Fruit fly (Drosophila melanogaster): ENCODE data around the gene CG18304.
A peak's percentile ranks its signal among the peaks of the same experiment; 100 is the strongest.

CG18304 gene

dm6 chr2L:6956725-6957124, 14.1 kb upstream of the CG18304 start, which contains the start of the genes CG13775 and CG3430:
Gene CG13775 (minus strand): TSS chr2L:6956950.
Gene CG3430 (plus strand): TSS chr2L:6957008.
- peak; percentile 48; the same call in 1 of the 2 replicates for TF ChIP-seq inv (GFP tag; IDR thresholded peaks at IDR 0.05; ENCODE audit: partially characterized antibody)
- TF ChIP-seq CG3163 (GFP tag; optimal IDR thresholded peaks at IDR 0.05): no peak
- no peak for TF ChIP-seq jing (GFP tag; optimal IDR thresholded peaks at IDR 0.05)
- TF ChIP-seq CG1603 (tag; optimal IDR thresholded peaks at IDR 0.05): no peak
- no peak for TF ChIP-seq CG16863 (GFP tag; optimal IDR thresholded peaks at IDR 0.05)
- TF ChIP-seq CG2678 (tag; optimal IDR thresholded peaks at IDR 0.05): no peak
- no peak for TF ChIP-seq CG7556 (GFP tag; optimal IDR thresholded peaks at IDR 0.05)
- TF ChIP-seq CG4854 (GFP tag; optimal IDR thresholded peaks at IDR 0.05): no peak
- no peak for TF ChIP-seq gsb-n (tag; optimal IDR thresholded peaks at IDR 0.05)
- no peak for TF ChIP-seq eve (GFP tag; optimal IDR thresholded peaks at IDR 0.05)
- peak; percentile 24; the same call in 1 of the 2 replicates for TF ChIP-seq CG3847 (GFP tag; IDR thresholded peaks at IDR 0.05)
- no peak for TF ChIP-seq Tbp (GFP tag; optimal IDR thresholded peaks at IDR 0.05)
- TF ChIP-seq ro (GFP tag; IDR thresholded peaks at IDR 0.05): no peak
- peak; percentile 7 for TF ChIP-seq vfl (GFP tag; optimal IDR thresholded peaks at IDR 0.05)
- TF ChIP-seq Dfd (GFP tag; optimal IDR thresholded peaks at IDR 0.05): no peak
- TF ChIP-seq CG6175 (GFP tag; IDR thresholded peaks at IDR 0.05): no peak
- peak; percentile 30 for TF ChIP-seq CG7987 (GFP tag; optimal IDR thresholded peaks at IDR 0.05)
- TF ChIP-seq YL-1 (GFP tag; optimal IDR thresholded peaks at IDR 0.05): peak; percentile 32
- no peak for TF ChIP-seq CG12942 (GFP tag; optimal IDR thresholded peaks at IDR 0.05)
- no peak for TF ChIP-seq Hr78 (GFP tag; optimal IDR thresholded peaks at IDR 0.05)
- no peak for TF ChIP-seq zen (tag; optimal IDR thresholded peaks at IDR 0.05)
- TF ChIP-seq vnd (GFP tag; IDR thresholded peaks at IDR 0.05; ENCODE audit: partially characterized antibody): peak; percentile 31; the same call in 1 of the 3 replicates
- TF ChIP-seq Hr3 (GFP tag; optimal IDR thresholded peaks at IDR 0.05): no peak
- no peak for TF ChIP-seq CG12236 (GFP tag; optimal IDR thresholded peaks at IDR 0.05)
- peak; percentile 7 for TF ChIP-seq tin (GFP tag; optimal IDR thresholded peaks at IDR 0.05)
- TF ChIP-seq H15 (GFP tag; IDR thresholded peaks at IDR 0.05): no peak
- TF ChIP-seq sim (GFP tag; IDR thresholded peaks at IDR 0.05): no peak
- TF ChIP-seq Aef1 (GFP tag; IDR thresholded peaks at IDR 0.05): no peak
- TF ChIP-seq CG4707 (GFP tag; optimal IDR thresholded peaks at IDR 0.05): no peak
- peak; percentile 49 for TF ChIP-seq MESR4 (GFP tag; optimal IDR thresholded peaks at IDR 0.05)
- TF ChIP-seq klu (GFP tag; IDR thresholded peaks at IDR 0.05): 0 out of 2 replicates have a peak, but pooled peaks have one; percentile 6
- TF ChIP-seq ap (GFP tag; IDR thresholded peaks at IDR 0.05): no peak
- no peak for TF ChIP-seq CG3065 (GFP tag; optimal IDR thresholded peaks at IDR 0.05)
- TF ChIP-seq zen2 (GFP tag; IDR thresholded peaks at IDR 0.05; ENCODE audit: partially characterized antibody): peak; percentile 40; the same call in 1 of the 3 replicates
- no peak for TF ChIP-seq CG17359 (tag; optimal IDR thresholded peaks at IDR 0.05)
- TF ChIP-seq sqz (GFP tag; optimal IDR thresholded peaks at IDR 0.05): no peak
- no peak for TF ChIP-seq otp (GFP tag; IDR thresholded peaks at IDR 0.05)
- TF ChIP-seq CG2202 (tag; optimal IDR thresholded peaks at IDR 0.05): no peak
- no peak for TF ChIP-seq hth (optimal IDR thresholded peaks at IDR 0.05)
- TF ChIP-seq CG2199 (GFP tag; IDR thresholded peaks at IDR 0.05): no peak
- no peak for TF ChIP-seq Dip2 (GFP tag; IDR thresholded peaks at IDR 0.05)
- TF ChIP-seq Six4 (GFP tag; optimal IDR thresholded peaks at IDR 0.05): no peak
- TF ChIP-seq abd-A (tag; optimal IDR thresholded peaks at IDR 0.05): no peak
- peak; percentile 98 for TF ChIP-seq Ets65A (GFP tag)
- TF ChIP-seq maf-S (GFP tag; optimal IDR thresholded peaks at IDR 0.05): no peak
- TF ChIP-seq CG14014 (GFP tag; IDR thresholded peaks at IDR 0.05): peak; percentile 33; the same call in 1 of the 2 replicates
- TF ChIP-seq CG8478 (optimal IDR thresholded peaks at IDR 0.05): no peak
- TF ChIP-seq Ets97D (GFP tag; optimal IDR thresholded peaks at IDR 0.05): peak; percentile 93
- TF ChIP-seq CG10543 (GFP tag; optimal IDR thresholded peaks at IDR 0.05): no peak
- TF ChIP-seq gt (GFP tag; IDR thresholded peaks at IDR 0.05): no peak
- TF ChIP-seq corto (GFP tag; optimal IDR thresholded peaks at IDR 0.05): no peak
- no peak for TF ChIP-seq CG18599 (GFP tag; optimal IDR thresholded peaks at IDR 0.05)
